Fruit fly (Drosophila melanogaster) whole organism, pupa: Measurements from ENCODE around the gene rudhira.

Experiments used
- CG10348 ChIP-seq: fragments of 200-800 bp; sonication (Bioruptor generic); IDR thresholded peaks from 2 replicates; pipeline ENCODE4 v1.3.6; 2022; ENCODE audit warnings: missing biosample characterization, missing genetic modification characterization
- CG13204 ChIP-seq: fragments of 200-800 bp; sonication (Bioruptor generic); optimal IDR thresholded peaks from 2 replicates; lab custom pipeline; 2018; ENCODE audit warnings: missing biosample characterization, mild to moderate bottlenecking, missing genetic modification characterization, moderate library complexity
- CG14655 ChIP-seq: fragments of 200-800 bp; sonication (Bioruptor generic); optimal IDR thresholded peaks from 3 replicates; lab custom pipeline; 2017; ENCODE audit warnings: mild to moderate bottlenecking, missing biosample characterization, missing genetic modification reagents, missing genetic modification characterization
- CG15710 ChIP-seq: fragments of 200-800 bp; sonication (Bioruptor generic); optimal IDR thresholded peaks from 2 replicates; lab custom pipeline; 2018; ENCODE audit warnings: missing biosample characterization, mild to moderate bottlenecking, missing genetic modification characterization, moderate library complexity
- CG17806 ChIP-seq: fragments of 200-800 bp; sonication (Bioruptor generic); optimal IDR thresholded peaks from 2 replicates; lab custom pipeline; 2018; ENCODE audit warnings: missing biosample characterization, mild to moderate bottlenecking, missing genetic modification characterization, moderate library complexity
- CG32121 ChIP-seq: fragments of 200-800 bp; sonication (Bioruptor generic); IDR thresholded peaks from 2 replicates; pipeline ENCODE4 v1.3.6; 2022; ENCODE audit warnings: missing biosample characterization, missing genetic modification characterization
- CG4496 ChIP-seq: fragments of 200-800 bp; sonication (Bioruptor generic); IDR thresholded peaks from 3 replicates; pipeline ENCODE4 v1.3.6; 2022; ENCODE audit warnings: missing biosample characterization, missing genetic modification characterization
- CG8159 ChIP-seq: fragments of 200-800 bp; sonication (Bioruptor generic); optimal IDR thresholded peaks from 3 replicates; lab custom pipeline; 2018; ENCODE audit warnings: missing biosample characterization, mild to moderate bottlenecking, missing genetic modification characterization, moderate library complexity
- D1 ChIP-seq: fragments of 200-800 bp; sonication (Bioruptor generic); optimal IDR thresholded peaks from 2 replicates; lab custom pipeline; 2018; ENCODE audit warnings: missing biosample characterization, mild to moderate bottlenecking, missing genetic modification characterization, moderate library complexity
- EcR ChIP-seq: fragments of 200-800 bp; sonication (Bioruptor generic); optimal IDR thresholded peaks from 3 replicates; lab custom pipeline; 2019; ENCODE audit warnings: missing biosample characterization, missing genetic modification characterization, mild to moderate bottlenecking, moderate library complexity, missing genetic modification reagents
- Ets98B ChIP-seq: fragments of 200-800 bp; sonication (Bioruptor generic); IDR thresholded peaks from 2 replicates; pipeline ENCODE4 v1.3.6; 2022; ENCODE audit warnings: missing biosample characterization, missing genetic modification characterization
- Snoo ChIP-seq: fragments of 200-800 bp; sonication (Bioruptor generic); optimal IDR thresholded peaks from 3 replicates; lab custom pipeline; 2017; ENCODE audit warnings: missing biosample characterization, mild to moderate bottlenecking, missing genetic modification characterization, inconsistent platforms
- fd96Ca ChIP-seq: fragments of 200-800 bp; sonication (Bioruptor generic); IDR thresholded peaks from 3 replicates; pipeline ENCODE4 v1.3.6; 2022; ENCODE audit warnings: missing biosample characterization, missing genetic modification characterization
- gl ChIP-seq: fragments of 200-800 bp; sonication (Bioruptor generic); optimal IDR thresholded peaks from 2 replicates; lab custom pipeline; 2018; ENCODE audit warnings: missing biosample characterization, mild to moderate bottlenecking, missing genetic modification characterization

dm6 chrX:11806867-11807747 is 9.6 kb upstream of the rudhira start, which contains the start of gene Hsc70-3:
- TF ChIP-seq CG14655 (GFP tag; lab: Kevin White, UChicago) (peak; percentile 5), fd96Ca (no peak; the same call in 2 of the 3 replicates), CG15710 (no peak), CG17806 (no peak), EcR (GFP tag; lab: Kevin White, UChicago) (peak; percentile 31), CG13204 (GFP tag; lab: Kevin White, UChicago) (no peak), Snoo (tag; lab: Kevin White, UChicago) (peak; percentile 4), CG8159 (tag; lab: Kevin White, UChicago) (no peak), CG4496 (peak; percentile 45; the same call in 1 of the 3 replicates), CG32121 (GFP tag; lab: Robert Waterston, UW) (no peak), CG10348 (no peak), gl (tag; lab: Kevin White, UChicago) (peak; percentile 7), Ets98B (GFP tag; lab: Robert Waterston, UW) (peak; percentile 52), D1 (no peak)
